Fruit fly (Drosophila melanogaster) whole organism, embryonic: ENCODE results near the gene Hsp22.

Experiments used
- CG11456 ChIP-seq: fragments of 200-800 bp; sonication (Bioruptor generic); IDR thresholded peaks from 3 replicates; pipeline ENCODE4 v1.3.6; 2022; ENCODE audit warnings: missing biosample characterization, missing genetic modification characterization
- CG13424 ChIP-seq: fragments of 200-800 bp; sonication (Bioruptor generic); optimal IDR thresholded peaks from 2 replicates; lab custom pipeline; 2019; ENCODE audit warnings: missing biosample characterization, mild to moderate bottlenecking, missing genetic modification characterization, moderate library complexity
- CG16815 ChIP-seq: fragments of 200-800 bp; sonication (Bioruptor generic); optimal IDR thresholded peaks from 3 replicates; lab custom pipeline; 2017; ENCODE audit warnings: missing biosample characterization, mild to moderate bottlenecking, missing genetic modification characterization
- CG1792 ChIP-seq: fragments of 200-800 bp; sonication (Bioruptor generic); optimal IDR thresholded peaks from 2 replicates; lab custom pipeline; 2016; ENCODE audit warnings: missing biosample characterization, missing genetic modification characterization
- CG7928 ChIP-seq: fragments of 200-800 bp; sonication (Bioruptor generic); optimal IDR thresholded peaks from 2 replicates; lab custom pipeline; 2017; ENCODE audit warnings: missing biosample characterization, mild to moderate bottlenecking, missing genetic modification characterization
- CG8281 ChIP-seq: fragments of 200-800 bp; sonication (Bioruptor generic); optimal IDR thresholded peaks from 2 replicates; lab custom pipeline; 2018; ENCODE audit warnings: missing biosample characterization, mild to moderate bottlenecking, missing genetic modification characterization, moderate library complexity
- Doc2 ChIP-seq: fragments of 200-800 bp; sonication (Bioruptor generic); IDR thresholded peaks from 2 replicates; pipeline ENCODE4 v1.3.6; 2022; ENCODE audit warnings: missing biosample characterization, missing genetic modification characterization
- Hr39 ChIP-seq: fragments of >200 bp; optimal IDR thresholded peaks from 2 replicates; lab custom pipeline; 2017
- Lpt ChIP-seq: fragments of >200 bp; optimal IDR thresholded peaks from 2 replicates; lab custom pipeline; 2018; ENCODE audit warnings: missing biosample characterization, missing genetic modification characterization
- Oli ChIP-seq: fragments of 200-800 bp; sonication (Bioruptor generic); optimal IDR thresholded peaks from 2 replicates; lab custom pipeline; 2018; ENCODE audit warnings: missing biosample characterization, mild to moderate bottlenecking, missing genetic modification characterization, moderate library complexity
- ash1 ChIP-seq: fragments of 200-800 bp; sonication (Bioruptor generic); optimal IDR thresholded peaks from 2 replicates; lab custom pipeline; 2018; ENCODE audit warnings: missing biosample characterization, mild to moderate bottlenecking, missing genetic modification characterization
- chif ChIP-seq, 2 experiments: fragments of 200-800 bp; sonication (Bioruptor generic); optimal IDR thresholded peaks; 3 replicates each; lab custom pipeline; 2016; ENCODE audit warnings: missing biosample characterization in 2 of 2, missing genetic modification characterization in 2 of 2
- ro ChIP-seq: fragments of 200-800 bp; sonication (Bioruptor generic); IDR thresholded peaks from 2 replicates; pipeline ENCODE4 v1.3.6; 2022; ENCODE audit warnings: missing biosample characterization, missing genetic modification characterization

DNA sequence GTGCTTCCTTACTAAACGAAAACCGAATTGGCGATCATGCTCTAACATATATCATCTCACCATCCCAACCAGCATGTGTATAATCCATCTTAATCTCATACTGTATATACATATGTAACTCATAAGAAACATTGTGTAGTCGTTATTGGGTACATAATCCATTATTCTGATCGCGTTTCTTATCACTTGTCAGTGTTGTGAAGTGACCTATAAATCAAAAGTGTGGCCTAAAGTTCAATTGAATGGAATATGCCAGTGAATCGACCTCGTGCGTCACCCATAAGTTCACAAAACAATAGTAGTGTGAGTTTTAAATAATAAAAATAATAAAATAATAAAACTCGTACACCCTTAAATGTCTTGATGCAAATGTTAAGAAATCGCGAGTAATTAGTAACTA, 27.6 kb upstream of the Hsp22 start:
- TF ChIP-seq ro (no peak), CG16815 (GFP tag; lab: Kevin White, UChicago) (no peak), Hr39 (lab: Kevin White, UChicago) (no peak), chif (GFP tag; optimal IDR thresholded peaks at IDR 0.05; lab: Kevin White, UChicago) (no peak), CG11456 (no peak), Oli (no peak), CG1792 (GFP tag; lab: Kevin White, UChicago) (no peak), CG13424 (no peak), Lpt (GFP tag; lab: Kevin White, UChicago) (no peak), CG7928 (GFP tag; lab: Kevin White, UChicago) (no peak), CG8281 (tag; lab: Kevin White, UChicago) (no peak), Doc2 (GFP tag; lab: Robert Waterston, UW) (no peak), ash1 (no peak)
